Worm (Caenorhabditis elegans) whole organism, L4/young adult: ENCODE data around the gene F34H10.3.

Experiments used
- W03F9.2 ChIP-seq: fragments of 150-350 bp; optimal IDR thresholded peaks from 2 replicates; lab custom pipeline; 2014; ENCODE audit warnings: missing biosample characterization, missing genetic modification characterization
- him-1 ChIP-seq: sonication (generic microtip); optimal IDR thresholded peaks from 2 replicates; lab custom pipeline; 2016; ENCODE audit warnings: missing genotype, missing genetic modification reagents, missing genetic modification characterization, missing compliant biosample characterization

DNA sequence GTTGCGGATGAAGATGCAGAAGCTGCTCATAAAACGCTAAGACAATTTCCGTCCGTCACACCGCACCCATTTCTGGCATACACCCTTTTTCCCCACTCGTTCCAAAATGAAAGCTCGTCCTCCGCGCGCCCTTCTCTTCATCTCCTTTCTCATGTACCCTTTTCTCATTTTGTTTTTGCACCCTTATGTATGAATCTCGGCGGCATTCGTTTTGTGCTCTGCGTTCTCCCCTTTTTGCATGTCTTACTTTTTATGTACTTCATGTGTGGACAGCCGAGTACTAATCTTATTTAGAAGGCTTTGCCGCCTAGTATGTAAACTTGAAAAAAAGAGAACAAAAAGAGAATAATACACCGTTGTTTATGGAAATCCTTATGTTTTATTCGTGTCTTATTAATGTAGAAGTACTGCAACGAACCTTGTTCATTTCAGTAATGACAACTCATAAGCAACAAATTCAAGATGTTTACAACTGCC, 13.3 kb upstream of the F34H10.3 start, which contains the start of gene F34H10.4:
- no peak for TF ChIP-seq him-1 (tag; lab: Kevin White, UChicago)
- TF ChIP-seq W03F9.2 = no peak
